Worm (Caenorhabditis elegans) whole organism, early embryonic: Measurements from ENCODE around the gene nhr-166.

Experiments used
- B0310.2 ChIP-seq: sonication (generic microtip); optimal IDR thresholded peaks from 2 replicates; lab custom pipeline; 2016; ENCODE audit warnings: mild to moderate bottlenecking, missing genetic modification characterization, missing compliant biosample characterization
- F13C5.2 ChIP-seq: sonication (generic microtip); optimal IDR thresholded peaks from 2 replicates; lab custom pipeline; 2017; ENCODE audit warnings: mild to moderate bottlenecking, missing genetic modification characterization, inconsistent platforms, missing compliant biosample characterization
- aly-1 ChIP-seq: sonication (generic microtip); optimal IDR thresholded peaks from 2 replicates; lab custom pipeline; 2016; ENCODE audit warnings: missing genetic modification characterization, missing compliant biosample characterization
- ama-1 ChIP-seq: fragments of 150-350 bp; optimal IDR thresholded peaks from 2 replicates; lab custom pipeline; 2014
- ceh-13 ChIP-seq: fragments of 200-800 bp; sonication (Bioruptor generic); optimal IDR thresholded peaks from 2 replicates; lab custom pipeline; 2018; ENCODE audit warnings: mild to moderate bottlenecking, missing genetic modification characterization, missing compliant biosample characterization
- ceh-36 ChIP-seq: sonication (generic microtip); optimal IDR thresholded peaks from 2 replicates; lab custom pipeline; 2016; ENCODE audit warnings: missing genetic modification characterization, inconsistent platforms, missing compliant biosample characterization
- ets-7 ChIP-seq: sonication (generic microtip); optimal IDR thresholded peaks from 2 replicates; lab custom pipeline; 2016; ENCODE audit warnings: missing genotype, missing genetic modification characterization, missing compliant biosample characterization
- flt-1 ChIP-seq: fragments of 200-800 bp; sonication (Bioruptor generic); IDR thresholded peaks from 2 replicates; pipeline ENCODE4 v1.3.6; 2022; ENCODE audit warnings: missing genetic modification characterization, missing compliant biosample characterization
- hmbx-1 ChIP-seq: sonication (generic microtip); optimal IDR thresholded peaks from 2 replicates; lab custom pipeline; 2016; ENCODE audit warnings: mild to moderate bottlenecking, missing genetic modification characterization, missing compliant biosample characterization
- hmg-4 ChIP-seq: fragments of 200-800 bp; sonication (Bioruptor generic); optimal IDR thresholded peaks from 2 replicates; lab custom pipeline; 2018; ENCODE audit warnings: mild to moderate bottlenecking, missing genetic modification characterization, missing compliant biosample characterization
- hnd-1 ChIP-seq: sonication (generic microtip); optimal IDR thresholded peaks from 2 replicates; lab custom pipeline; 2016; ENCODE audit warnings: missing genetic modification characterization, missing compliant biosample characterization
- pes-1 ChIP-seq: fragments of 200-800 bp; sonication (Bioruptor generic); IDR thresholded peaks from 2 replicates; pipeline ENCODE4 v1.3.6; 2022; ENCODE audit warnings: missing genetic modification reagents, missing genetic modification characterization, missing compliant biosample characterization
- scrt-1 ChIP-seq: fragments of 200-800 bp; sonication (Bioruptor generic); IDR thresholded peaks from 2 replicates; pipeline ENCODE4 v1.3.6; 2022; ENCODE audit warnings: missing genetic modification characterization, missing compliant biosample characterization
- sea-1 ChIP-seq: fragments of 200-800 bp; sonication (Bioruptor generic); conservative IDR thresholded peaks from 2 replicates; pipeline ENCODE4 v1.3.6; 2022; ENCODE audit warnings: missing genetic modification characterization, missing compliant biosample characterization
- tbx-11 ChIP-seq: fragments of 200-800 bp; sonication (Bioruptor generic); IDR thresholded peaks from 2 replicates; pipeline ENCODE4 v1.3.6; 2022; ENCODE audit warnings: missing genetic modification characterization, missing compliant biosample characterization
- tbx-37 ChIP-seq: fragments of 200-800 bp; sonication (Bioruptor generic); conservative IDR thresholded peaks from 2 replicates; pipeline ENCODE4 v1.3.6; 2022; ENCODE audit warnings: missing genetic modification reagents, missing genetic modification characterization, missing compliant biosample characterization
- tra-4 ChIP-seq: sonication (generic microtip); optimal IDR thresholded peaks from 2 replicates; lab custom pipeline; 2017; ENCODE audit warnings: missing genetic modification characterization, missing compliant biosample characterization

The nhr-166 gene

ce11 chrII:3860826-3861225 is 19.2 kb upstream of the nhr-166 start, which contains the start of gene oac-11:
oac-11 (minus strand) TSS chrII:3860926.
- TF ChIP-seq tra-4 (tag; lab: Kevin White, UChicago) (no peak), sea-1 (no peak), B0310.2 (tag; lab: Kevin White, UChicago) (no peak), flt-1 (no peak), ets-7 (no peak), ama-1 (lab: Kevin White, UChicago) (no peak), hmbx-1 (tag; lab: Kevin White, UChicago) (no peak), scrt-1 (GFP tag; lab: Robert Waterston, UW) (no peak), ceh-13 (no peak), aly-1 (tag; lab: Kevin White, UChicago) (no peak), F13C5.2 (tag; lab: Kevin White, UChicago) (no peak), ceh-36 (tag; lab: Kevin White, UChicago) (no peak), pes-1 (GFP tag; lab: Robert Waterston, UW) (no peak), tbx-11 (GFP tag; lab: Robert Waterston, UW) (no peak), tbx-37 (no peak), hnd-1 (no peak), hmg-4 (no peak)

ce11 chrII:3862053-3862452 is 18.0 kb upstream of the nhr-166 start:
- TF ChIP-seq tbx-11 (GFP tag; lab: Robert Waterston, UW) (no peak), tbx-37 (no peak), hmbx-1 (tag; lab: Kevin White, UChicago) (no peak), ceh-36 (tag; lab: Kevin White, UChicago) (no peak), flt-1 (no peak), hnd-1 (no peak), ets-7 (no peak), sea-1 (no peak)

- TF ChIP-seq hnd-1 (no peak), tra-4 (tag; lab: Kevin White, UChicago) (no peak), tbx-11 (GFP tag; lab: Robert Waterston, UW) (no peak), hmg-4 (no peak), ceh-13 (no peak), sea-1 (no peak), pes-1 (GFP tag; lab: Robert Waterston, UW) (no peak), aly-1 (tag; lab: Kevin White, UChicago) (no peak)
Measured at ce11 chrII:3864652-3865051, 15.4 kb upstream of the nhr-166 start, which contains the start of gene nhr-261. nhr-261 (minus strand) TSS chrII:3864752.

ce11 chrII:3869601-3870000 is 10.4 kb upstream of the nhr-166 start, which contains the start of gene oac-10:
oac-10 (plus strand) TSS chrII:3869901.
- TF ChIP-seq tbx-11 (GFP tag; lab: Robert Waterston, UW) (no peak), flt-1 (no peak), F13C5.2 (tag; lab: Kevin White, UChicago) (no peak)

- TF ChIP-seq ceh-36 (tag; lab: Kevin White, UChicago) (no peak), ceh-13 (no peak), ama-1 (lab: Kevin White, UChicago) (no peak), hnd-1 (no peak), scrt-1 (GFP tag; lab: Robert Waterston, UW) (no peak), hmbx-1 (tag; lab: Kevin White, UChicago) (no peak), ets-7 (no peak), tbx-11 (GFP tag; lab: Robert Waterston, UW) (no peak), pes-1 (GFP tag; lab: Robert Waterston, UW) (no peak), tbx-37 (no peak), tra-4 (tag; lab: Kevin White, UChicago) (no peak), F13C5.2 (tag; lab: Kevin White, UChicago) (no peak)
Measured at ce11 chrII:3877127-3877526, 2.9 kb upstream of the nhr-166 start, which contains the start of gene nep-3. nep-3 (minus strand) TSS chrII:3877227.

ce11 chrII:3877874-3878273 is 2.2 kb upstream of the nhr-166 start, which contains the start of gene sdz-7:
sdz-7 (minus strand) TSS chrII:3877974.
- TF ChIP-seq sea-1 (no peak), tbx-11 (GFP tag; lab: Robert Waterston, UW) (no peak), hnd-1 (no peak), ama-1 (lab: Kevin White, UChicago) (no peak), ceh-13 (no peak), hmbx-1 (tag; lab: Kevin White, UChicago) (no peak), ets-7 (no peak), B0310.2 (tag; lab: Kevin White, UChicago) (no peak), aly-1 (tag; lab: Kevin White, UChicago) (no peak), flt-1 (no peak), scrt-1 (GFP tag; lab: Robert Waterston, UW) (no peak), tra-4 (tag; lab: Kevin White, UChicago) (no peak), hmg-4 (no peak), F13C5.2 (tag; lab: Kevin White, UChicago) (no peak), tbx-37 (no peak), pes-1 (GFP tag; lab: Robert Waterston, UW) (no peak), ceh-36 (tag; lab: Kevin White, UChicago) (no peak)

- TF ChIP-seq F13C5.2 (tag; lab: Kevin White, UChicago) (no peak), hnd-1 (no peak), ama-1 (lab: Kevin White, UChicago) (no peak), tbx-37 (no peak), aly-1 (tag; lab: Kevin White, UChicago) (no peak), tra-4 (tag; lab: Kevin White, UChicago) (no peak), ceh-13 (no peak), tbx-11 (GFP tag; lab: Robert Waterston, UW) (no peak), sea-1 (no peak), B0310.2 (tag; lab: Kevin White, UChicago) (no peak), flt-1 (no peak), pes-1 (GFP tag; lab: Robert Waterston, UW) (no peak), hmbx-1 (tag; lab: Kevin White, UChicago) (no peak), scrt-1 (GFP tag; lab: Robert Waterston, UW) (no peak), ets-7 (no peak), ceh-36 (tag; lab: Kevin White, UChicago) (no peak), hmg-4 (no peak)
Measured at ce11 chrII:3878330-3878729, 1.7 kb upstream of the nhr-166 start, which contains the start of gene srh-250. srh-250 (plus strand) TSS chrII:3878630.

ce11 chrII:3891124-3891523 is 11.1 kb downstream of the nhr-166 start, which contains the start of gene F53C3.8:
F53C3.8 (plus strand) TSS chrII:3891424.
- TF ChIP-seq F13C5.2 (tag; lab: Kevin White, UChicago) (no peak), ets-7 (no peak), aly-1 (tag; lab: Kevin White, UChicago) (no peak), hnd-1 (no peak), hmbx-1 (tag; lab: Kevin White, UChicago) (no peak), scrt-1 (GFP tag; lab: Robert Waterston, UW) (no peak), ceh-36 (tag; lab: Kevin White, UChicago) (no peak), tbx-11 (GFP tag; lab: Robert Waterston, UW) (no peak), B0310.2 (tag; lab: Kevin White, UChicago) (no peak), ceh-13 (no peak), sea-1 (no peak), hmg-4 (no peak), pes-1 (GFP tag; lab: Robert Waterston, UW) (no peak), tra-4 (tag; lab: Kevin White, UChicago) (no peak), flt-1 (no peak)
